Fruit fly (Drosophila melanogaster) S2 (cell line): ENCODE results near the gene Arl5.

ENCODE experiments used
- CG8478 ChIP-seq: fragments of >200 bp; optimal IDR thresholded peaks from 2 replicates; lab custom pipeline; 2018
- CTCF ChIP-seq, 2 experiments: fragments of >200 bp; optimal IDR thresholded peaks; 2 replicates each; lab custom pipeline; 2018

Arl5 gene

dm6 chr3L:8285773-8286172 lies 13.9 kb downstream of the Arl5 start:
- TF ChIP-seq CG8478 (lab: Kevin White, UChicago) (no peak), CTCF (optimal IDR thresholded peaks at IDR 0.05; lab: Kevin White, UChicago) (no peak)

DNA sequence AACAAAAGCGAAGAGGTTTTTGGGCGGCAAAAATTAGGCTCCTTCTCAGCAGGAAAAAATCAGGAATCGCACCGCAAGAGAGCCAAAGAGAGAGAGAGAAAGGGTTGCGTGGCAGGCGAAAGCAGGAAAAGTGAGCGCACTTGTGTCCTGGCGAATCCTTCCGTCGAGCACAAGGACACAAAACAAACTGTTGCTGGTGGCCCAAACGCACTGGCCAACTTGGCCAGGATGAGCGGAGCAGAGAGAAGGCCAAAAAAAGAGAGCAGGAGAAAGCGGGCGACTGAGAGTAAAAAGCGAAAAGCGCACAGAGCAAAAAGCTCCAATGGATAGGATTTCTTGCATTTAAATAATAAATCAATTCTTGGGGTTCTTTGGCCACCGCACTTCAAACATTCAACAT lies 14.3 kb downstream of the Arl5 start:
- no peak for TF ChIP-seq CG8478 (lab: Kevin White, UChicago)
- no peak for TF ChIP-seq CTCF (optimal IDR thresholded peaks at IDR 0.05; lab: Kevin White, UChicago)

dm6 chr3L:8284651-8285050 lies 15.0 kb downstream of the Arl5 start:
- TF ChIP-seq CTCF (optimal IDR thresholded peaks at IDR 0.05; lab: Kevin White, UChicago) = no peak
- TF ChIP-seq CG8478 (lab: Kevin White, UChicago) = no peak
